Fruit fly (Drosophila melanogaster) whole organism, pupa: ENCODE results near the gene CG1998.

Source experiments
- CG12605 ChIP-seq: fragments of 200-800 bp; sonication (Bioruptor generic); IDR thresholded peaks from 2 replicates; pipeline ENCODE4 v1.3.6; 2022; ENCODE audit warnings: missing biosample characterization, missing genetic modification characterization
- CG13204 ChIP-seq: fragments of 200-800 bp; sonication (Bioruptor generic); optimal IDR thresholded peaks from 2 replicates; lab custom pipeline; 2018; ENCODE audit warnings: missing biosample characterization, mild to moderate bottlenecking, missing genetic modification characterization, moderate library complexity
- CG14655 ChIP-seq: fragments of 200-800 bp; sonication (Bioruptor generic); optimal IDR thresholded peaks from 3 replicates; lab custom pipeline; 2017; ENCODE audit warnings: mild to moderate bottlenecking, missing biosample characterization, missing genetic modification reagents, missing genetic modification characterization
- CG15710 ChIP-seq: fragments of 200-800 bp; sonication (Bioruptor generic); optimal IDR thresholded peaks from 2 replicates; lab custom pipeline; 2018; ENCODE audit warnings: missing biosample characterization, mild to moderate bottlenecking, missing genetic modification characterization, moderate library complexity
- CG4496 ChIP-seq: fragments of 200-800 bp; sonication (Bioruptor generic); IDR thresholded peaks from 3 replicates; pipeline ENCODE4 v1.3.6; 2022; ENCODE audit warnings: missing biosample characterization, missing genetic modification characterization
- CG8159 ChIP-seq: fragments of 200-800 bp; sonication (Bioruptor generic); optimal IDR thresholded peaks from 3 replicates; lab custom pipeline; 2018; ENCODE audit warnings: missing biosample characterization, mild to moderate bottlenecking, missing genetic modification characterization, moderate library complexity
- CG8301 ChIP-seq: fragments of 200-800 bp; sonication (Bioruptor generic); optimal IDR thresholded peaks from 2 replicates; lab custom pipeline; 2018; ENCODE audit warnings: missing biosample characterization, mild to moderate bottlenecking, missing genetic modification characterization
- CG9948 ChIP-seq: fragments of 200-800 bp; sonication (Bioruptor generic); optimal IDR thresholded peaks from 2 replicates; lab custom pipeline; 2018; ENCODE audit warnings: missing biosample characterization, mild to moderate bottlenecking, missing genetic modification characterization, moderate library complexity
- EcR ChIP-seq: fragments of 200-800 bp; sonication (Bioruptor generic); optimal IDR thresholded peaks from 3 replicates; lab custom pipeline; 2019; ENCODE audit warnings: missing biosample characterization, missing genetic modification characterization, mild to moderate bottlenecking, moderate library complexity, missing genetic modification reagents
- Ets98B ChIP-seq: fragments of 200-800 bp; sonication (Bioruptor generic); IDR thresholded peaks from 2 replicates; pipeline ENCODE4 v1.3.6; 2022; ENCODE audit warnings: missing biosample characterization, missing genetic modification characterization
- Pif1B ChIP-seq: fragments of 200-800 bp; sonication (Bioruptor generic); optimal IDR thresholded peaks from 3 replicates; lab custom pipeline; 2016; ENCODE audit warnings: missing biosample characterization, missing genetic modification characterization
- Snoo ChIP-seq: fragments of 200-800 bp; sonication (Bioruptor generic); optimal IDR thresholded peaks from 3 replicates; lab custom pipeline; 2017; ENCODE audit warnings: missing biosample characterization, mild to moderate bottlenecking, missing genetic modification characterization, inconsistent platforms
- gl ChIP-seq: fragments of 200-800 bp; sonication (Bioruptor generic); optimal IDR thresholded peaks from 2 replicates; lab custom pipeline; 2018; ENCODE audit warnings: missing biosample characterization, mild to moderate bottlenecking, missing genetic modification characterization
- rn ChIP-seq: fragments of 200-800 bp; sonication (Bioruptor generic); IDR thresholded peaks from 2 replicates; pipeline ENCODE4 v1.3.6; 2022; ENCODE audit warnings: missing biosample characterization, missing genetic modification characterization

- peak; percentile 52 for TF ChIP-seq CG8159 (tag; lab: Kevin White, UChicago)
- peak; percentile 62 for TF ChIP-seq Pif1B
- no peak for TF ChIP-seq CG13204 (GFP tag; lab: Kevin White, UChicago)
- peak; percentile 57 for TF ChIP-seq CG8301
- TF ChIP-seq EcR (GFP tag; lab: Kevin White, UChicago): peak; percentile 27
- TF ChIP-seq CG9948 (tag; lab: Kevin White, UChicago): peak; percentile 49
- TF ChIP-seq Ets98B (GFP tag; lab: Robert Waterston, UW): no peak; the same call in 1 of the 2 replicates
- no peak for TF ChIP-seq gl (tag; lab: Kevin White, UChicago)
- peak; percentile 51; the same call in 1 of the 2 replicates for TF ChIP-seq CG12605 (GFP tag; lab: Robert Waterston, UW)
- TF ChIP-seq rn: no peak
- peak; percentile 78 for TF ChIP-seq CG14655
- peak; percentile 64; the same call in 2 of the 3 replicates for TF ChIP-seq CG4496 (GFP tag; lab: Robert Waterston, UW)
- TF ChIP-seq Snoo (tag; lab: Kevin White, UChicago): peak; percentile 82
- TF ChIP-seq CG15710 (tag; lab: Kevin White, UChicago): peak; percentile 48
Measured at dm6 chrX:13396378-13397099, 16.3 kb downstream of the CG1998 start, which contains the start of gene Bcat.
